Fruit fly (Drosophila melanogaster) whole organism, embryonic: ENCODE results near the gene CG13074.

Experiments
- Antp ChIP-seq: fragments of 200-800 bp; sonication (Bioruptor generic); optimal IDR thresholded peaks from 3 replicates; lab custom pipeline; 2016; ENCODE audit warnings: missing biosample characterization, missing genetic modification characterization
- CG10366 ChIP-seq: fragments of 200-800 bp; sonication (Bioruptor generic); IDR thresholded peaks from 2 replicates; pipeline ENCODE4 v1.3.6; 2022; ENCODE audit warnings: missing biosample characterization, missing genetic modification characterization
- CG14441 ChIP-seq: fragments of 200-800 bp; sonication (Bioruptor generic); IDR thresholded peaks from 2 replicates; pipeline ENCODE4 v1.3.6; 2022; ENCODE audit warnings: missing biosample characterization, missing genetic modification characterization
- CG14710 ChIP-seq: fragments of 200-800 bp; sonication (Bioruptor generic); optimal IDR thresholded peaks from 3 replicates; lab custom pipeline; 2019; ENCODE audit warnings: missing biosample characterization, mild to moderate bottlenecking, missing genetic modification characterization, moderate library complexity
- CG1603 ChIP-seq: fragments of 200-800 bp; sonication (Bioruptor generic); optimal IDR thresholded peaks from 2 replicates; lab custom pipeline; 2019; ENCODE audit warnings: missing biosample characterization, mild to moderate bottlenecking, missing genetic modification characterization, moderate library complexity
- CG17186 ChIP-seq: fragments of 200-800 bp; sonication (Bioruptor generic); optimal IDR thresholded peaks from 3 replicates; lab custom pipeline; 2017; ENCODE audit warnings: missing biosample characterization, missing genetic modification reagents, missing genetic modification characterization
- CG31224 ChIP-seq: fragments of 200-800 bp; sonication (Bioruptor generic); IDR thresholded peaks from 2 replicates; pipeline ENCODE4 v1.3.6; 2022; ENCODE audit warnings: missing biosample characterization, missing genetic modification characterization
- CG31388 ChIP-seq: fragments of 200-800 bp; sonication (Bioruptor generic); optimal IDR thresholded peaks from 2 replicates; lab custom pipeline; 2016; ENCODE audit warnings: missing biosample characterization, missing genetic modification characterization
- CG32772 ChIP-seq: fragments of 200-800 bp; sonication (Bioruptor generic); IDR thresholded peaks from 2 replicates; pipeline ENCODE4 v1.3.6; 2022; ENCODE audit warnings: missing biosample characterization, missing genetic modification characterization
- CG34224 ChIP-seq: fragments of 200-800 bp; sonication (Bioruptor generic); IDR thresholded peaks from 3 replicates; pipeline ENCODE4 v1.3.6; 2022; ENCODE audit warnings: missing biosample characterization, missing genetic modification characterization; ENCODE audit not compliant: partially characterized antibody
- CG3726 ChIP-seq: fragments of 200-800 bp; sonication (Bioruptor generic); IDR thresholded peaks from 3 replicates; pipeline ENCODE4, ENCODE4 v1.3.6; 2022; ENCODE audit warnings: missing biosample characterization, missing genetic modification characterization
- CG43689 ChIP-seq: fragments of 200-800 bp; sonication (Bioruptor generic); IDR thresholded peaks from 2 replicates; pipeline ENCODE4 v1.3.6; 2022; ENCODE audit warnings: missing biosample characterization, missing genetic modification characterization
- CG5245 ChIP-seq: fragments of 200-800 bp; sonication (Bioruptor generic); optimal IDR thresholded peaks from 3 replicates; lab custom pipeline; 2016; ENCODE audit warnings: missing biosample characterization, missing genetic modification characterization
- CG7271 ChIP-seq: fragments of 200-800 bp; sonication (Bioruptor generic); optimal IDR thresholded peaks from 2 replicates; lab custom pipeline; 2018; ENCODE audit warnings: missing biosample characterization, mild to moderate bottlenecking, missing genetic modification characterization, moderate library complexity
- CG7357 ChIP-seq: fragments of 200-800 bp; sonication (Bioruptor generic); IDR thresholded peaks from 3 replicates; pipeline ENCODE4 v1.3.6; 2022; ENCODE audit warnings: missing biosample characterization, missing genetic modification characterization
- CG7928 ChIP-seq: fragments of 200-800 bp; sonication (Bioruptor generic); optimal IDR thresholded peaks from 2 replicates; lab custom pipeline; 2017; ENCODE audit warnings: missing biosample characterization, mild to moderate bottlenecking, missing genetic modification characterization
- CG8290 ChIP-seq, 3 experiments: fragments of 200-800 bp; sonication (Bioruptor generic); optimal IDR thresholded peaks; 2 replicates each; lab custom pipeline; 2016 to 2019; ENCODE audit warnings: missing biosample characterization in 3 of 3, missing genetic modification characterization in 3 of 3, mild to moderate bottlenecking in 2 of 3, moderate library complexity in 1 of 3
- Camta ChIP-seq: fragments of 200-800 bp; sonication (Bioruptor generic); optimal IDR thresholded peaks from 2 replicates; lab custom pipeline; 2016; ENCODE audit warnings: missing biosample characterization, missing genetic modification characterization
- Dfd ChIP-seq, 2 experiments: fragments of >200 bp; optimal IDR thresholded peaks; 2 replicates each; lab custom pipeline; 2017; ENCODE audit warnings: missing biosample characterization in 2 of 2, missing genetic modification characterization in 2 of 2
- Dp ChIP-seq: fragments of 200-800 bp; sonication (Bioruptor generic); optimal IDR thresholded peaks from 2 replicates; lab custom pipeline; 2018; ENCODE audit warnings: missing biosample characterization, mild to moderate bottlenecking, missing genetic modification characterization, moderate library complexity
- Dref ChIP-seq: fragments of 200-800 bp; sonication (Bioruptor generic); IDR thresholded peaks from 2 replicates; pipeline ENCODE4 v1.3.6; 2022; ENCODE audit warnings: missing biosample characterization, missing genetic modification characterization
- E2f2 ChIP-seq: fragments of 200-800 bp; sonication (Bioruptor generic); IDR thresholded peaks from 2 replicates; pipeline ENCODE4 v1.3.6; 2022; ENCODE audit warnings: missing biosample characterization, missing genetic modification characterization
- GATAe ChIP-seq: fragments of 200-800 bp; sonication (Bioruptor generic); conservative IDR thresholded peaks from 2 replicates; pipeline ENCODE4 v1.3.6; 2022; ENCODE audit warnings: missing biosample characterization, missing genetic modification characterization
- HmgZ ChIP-seq: fragments of 200-800 bp; sonication (Bioruptor generic); optimal IDR thresholded peaks from 2 replicates; lab custom pipeline; 2018; ENCODE audit warnings: missing biosample characterization, mild to moderate bottlenecking, missing genetic modification characterization
- Kr ChIP-seq: fragments of 200-800 bp; sonication (Bioruptor generic); optimal IDR thresholded peaks from 2 replicates; lab custom pipeline; 2017; ENCODE audit warnings: missing biosample characterization, mild to moderate bottlenecking, missing genetic modification characterization
- Max ChIP-seq: fragments of 200-800 bp; sonication (Bioruptor generic); optimal IDR thresholded peaks from 2 replicates; lab custom pipeline; 2016; ENCODE audit warnings: missing biosample characterization, mild to moderate bottlenecking, missing genetic modification characterization
- Pdp1 ChIP-seq, 2 experiments: fragments of 200-800 bp; sonication (Bioruptor generic); optimal IDR thresholded peaks; 3 replicates each; lab custom pipeline; 2016; ENCODE audit warnings: missing biosample characterization in 2 of 2, missing genetic modification characterization in 2 of 2, mild to moderate bottlenecking in 1 of 2, moderate library complexity in 1 of 2
- Rfx ChIP-seq: fragments of 200-800 bp; sonication (Bioruptor generic); IDR thresholded peaks from 2 replicates; pipeline ENCODE4 v1.3.6; 2022; ENCODE audit warnings: missing biosample characterization, missing genetic modification characterization
- Six4 ChIP-seq: fragments of 200-800 bp; sonication (Bioruptor generic); optimal IDR thresholded peaks from 2 replicates; lab custom pipeline; 2016; ENCODE audit warnings: missing biosample characterization, missing genetic modification characterization
- Sox100B ChIP-seq: fragments of 200-800 bp; sonication (Bioruptor generic); optimal IDR thresholded peaks from 3 replicates; lab custom pipeline; 2018; ENCODE audit warnings: missing biosample characterization, mild to moderate bottlenecking, missing genetic modification characterization
- Xrp1 ChIP-seq: fragments of 200-800 bp; sonication (Bioruptor generic); IDR thresholded peaks from 2 replicates; pipeline ENCODE4 v1.3.6; 2022; ENCODE audit warnings: missing biosample characterization, missing genetic modification characterization
- ato ChIP-seq: fragments of 200-800 bp; sonication (Bioruptor generic); IDR thresholded peaks from 2 replicates; pipeline ENCODE4 v1.3.6; 2022; ENCODE audit warnings: missing biosample characterization, missing genetic modification characterization; ENCODE audit not compliant: partially characterized antibody
- bbx ChIP-seq: fragments of 200-800 bp; sonication (Bioruptor generic); IDR thresholded peaks from 2 replicates; pipeline ENCODE4 v1.3.6; 2022; ENCODE audit warnings: missing biosample characterization, missing genetic modification characterization; ENCODE audit not compliant: partially characterized antibody
- corto ChIP-seq: fragments of 200-800 bp; sonication (Bioruptor generic); optimal IDR thresholded peaks from 2 replicates; lab custom pipeline; 2016; ENCODE audit warnings: missing biosample characterization, mild to moderate bottlenecking, missing genetic modification characterization, moderate library complexity
- crp ChIP-seq, 2 experiments: fragments of 200-800 bp; sonication (Bioruptor generic); optimal IDR thresholded peaks; 2 replicates in 1 of 2; 3 replicates in 1 of 2; lab custom pipeline; 2017; ENCODE audit warnings: missing biosample characterization in 2 of 2, missing genetic modification characterization in 2 of 2, mild to moderate bottlenecking in 1 of 2, moderate library complexity in 1 of 2
- fu2 ChIP-seq: fragments of 200-800 bp; sonication (Bioruptor generic); optimal IDR thresholded peaks from 2 replicates; lab custom pipeline; 2016; ENCODE audit warnings: missing biosample characterization, missing genetic modification characterization
- gcm ChIP-seq: fragments of 200-800 bp; sonication (Bioruptor generic); optimal IDR thresholded peaks from 2 replicates; lab custom pipeline; 2019; ENCODE audit warnings: missing biosample characterization, mild to moderate bottlenecking, missing genetic modification characterization, moderate library complexity
- gsb ChIP-seq: fragments of 200-800 bp; sonication (Bioruptor generic); IDR thresholded peaks from 2 replicates; pipeline ENCODE4 v1.3.6; 2022; ENCODE audit warnings: missing biosample characterization, missing genetic modification characterization
- ham ChIP-seq: fragments of 200-800 bp; sonication (Bioruptor generic); IDR thresholded peaks from 2 replicates; pipeline ENCODE4 v1.3.6; 2022; ENCODE audit warnings: missing biosample characterization, missing genetic modification characterization
- insv ChIP-seq, 2 experiments: fragments of 200-800 bp; sonication (Bioruptor generic); optimal IDR thresholded peaks; 3 replicates each; lab custom pipeline; 2016 to 2018; ENCODE audit warnings: missing biosample characterization in 2 of 2, missing genetic modification characterization in 2 of 2
- pnt ChIP-seq: fragments of 200-800 bp; sonication (Bioruptor generic); optimal IDR thresholded peaks from 3 replicates; lab custom pipeline; 2016; ENCODE audit warnings: missing biosample characterization, missing genetic modification characterization
- pum ChIP-seq: fragments of 200-800 bp; sonication (Bioruptor generic); optimal IDR thresholded peaks from 2 replicates; lab custom pipeline; 2016; ENCODE audit warnings: missing biosample characterization, missing genetic modification characterization
- salm ChIP-seq: fragments of 200-800 bp; sonication (Bioruptor generic); optimal IDR thresholded peaks from 2 replicates; lab custom pipeline; 2018; ENCODE audit warnings: missing biosample characterization, mild to moderate bottlenecking, missing genetic modification characterization
- sd ChIP-seq: fragments of 200-800 bp; sonication (Bioruptor generic); optimal IDR thresholded peaks from 3 replicates; lab custom pipeline; 2018; ENCODE audit warnings: missing biosample characterization, mild to moderate bottlenecking, missing genetic modification characterization, moderate library complexity
- sqz ChIP-seq: fragments of 200-800 bp; sonication (Bioruptor generic); optimal IDR thresholded peaks from 3 replicates; lab custom pipeline; 2018; ENCODE audit warnings: missing biosample characterization, mild to moderate bottlenecking, missing genetic modification characterization
- sr ChIP-seq: fragments of 200-800 bp; sonication (Bioruptor generic); IDR thresholded peaks from 3 replicates; pipeline ENCODE4 v1.3.6; 2022; ENCODE audit warnings: missing biosample characterization, missing genetic modification characterization
- ssp ChIP-seq: fragments of 200-800 bp; sonication (Bioruptor generic); IDR thresholded peaks from 2 replicates; pipeline ENCODE4 v1.3.6; 2022; ENCODE audit warnings: missing biosample characterization, missing genetic modification characterization
- tap ChIP-seq: fragments of 200-800 bp; optimal IDR thresholded peaks from 3 replicates; lab custom pipeline; 2019; ENCODE audit warnings: missing biosample characterization, mild to moderate bottlenecking, missing genetic modification characterization, moderate library complexity
- vfl ChIP-seq: fragments of 200-800 bp; sonication (Bioruptor generic); optimal IDR thresholded peaks from 2 replicates; lab custom pipeline; 2016; ENCODE audit warnings: missing biosample characterization, missing genetic modification characterization
- vvl ChIP-seq: fragments of 200-800 bp; sonication (Bioruptor generic); IDR thresholded peaks from 2 replicates; pipeline ENCODE4 v1.3.6; 2022; ENCODE audit warnings: missing biosample characterization, missing genetic modification characterization

Gene CG13074

DNA sequence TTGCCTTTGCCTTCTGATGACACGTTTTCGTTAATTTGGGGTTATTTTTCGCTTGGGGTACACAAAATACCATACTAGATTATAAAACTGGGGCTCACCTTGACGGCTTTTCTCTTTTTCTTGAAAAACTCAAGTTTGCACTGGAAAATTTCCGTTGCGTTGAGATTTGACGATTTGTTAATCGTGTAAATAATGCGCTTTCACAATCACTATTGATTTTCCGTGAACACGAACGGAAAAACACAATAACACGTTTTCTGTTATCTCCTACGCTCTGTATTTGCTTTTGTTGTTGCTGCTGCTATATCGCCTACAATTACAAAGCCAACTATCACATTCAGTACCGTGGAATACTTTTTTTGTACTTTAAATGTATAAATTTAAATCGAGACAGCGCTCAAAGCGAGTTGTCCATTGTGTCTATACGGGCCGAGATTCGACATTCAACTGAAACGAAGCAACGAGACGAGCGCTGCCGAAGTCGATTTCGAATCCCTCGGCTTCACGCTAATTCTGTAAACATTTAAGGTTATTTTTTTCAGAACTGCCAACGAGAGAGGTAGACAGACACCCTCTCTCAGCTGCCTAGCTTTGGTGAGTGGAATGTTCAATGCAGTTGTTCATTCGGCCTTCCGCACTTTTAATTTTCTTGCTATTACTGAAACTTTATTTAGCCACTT lies 50.8 kb downstream of the CG13074 start:
- TF ChIP-seq Six4 (GFP tag; lab: Kevin White, UChicago) (no peak), GATAe (GFP tag; lab: Robert Waterston, UW) (no peak), CG3726 (no peak), CG7357 (no peak), Kr (GFP tag; lab: Kevin White, UChicago) (no peak), Sox100B (GFP tag; lab: Kevin White, UChicago) (no peak), CG32772 (GFP tag; lab: Robert Waterston, UW) (peak; percentile 6; the same call in 1 of the 2 replicates), Xrp1 (no peak; the same call in 1 of the 2 replicates), CG31388 (GFP tag; lab: Kevin White, UChicago) (no peak), CG1603 (tag; lab: Kevin White, UChicago) (peak; percentile 19), vfl (GFP tag; lab: Kevin White, UChicago) (no peak), CG17186 (GFP tag; lab: Kevin White, UChicago) (no peak), CG10366 (GFP tag; lab: Robert Waterston, UW) (no peak), Max (GFP tag; lab: Kevin White, UChicago) (no peak), corto (GFP tag; lab: Kevin White, UChicago) (no peak), vvl (GFP tag; lab: Robert Waterston, UW) (no peak; the same call in 1 of the 2 replicates), HmgZ (tag; lab: Kevin White, UChicago) (peak; percentile 78), CG31224 (GFP tag; lab: Robert Waterston, UW) (no peak), fu2 (GFP tag; lab: Kevin White, UChicago) (no peak), CG43689 (no peak), Dfd (GFP tag; optimal IDR thresholded peaks at IDR 0.05; lab: Kevin White, UChicago) (no peak), ato (GFP tag; lab: Robert Waterston, UW) (0 out of 2 replicates have a peak, but pooled peaks have one; percentile 24), CG7271 (no peak), E2f2 (GFP tag; lab: Robert Waterston, UW) (no peak), Antp (GFP tag; lab: Kevin White, UChicago) (no peak), crp (GFP tag; optimal IDR thresholded peaks at IDR 0.05; lab: Kevin White, UChicago) (no peak), pum (GFP tag; lab: Kevin White, UChicago) (no peak), insv (GFP tag; optimal IDR thresholded peaks at IDR 0.05; lab: Kevin White, UChicago) (no peak), tap (tag; lab: Kevin White, UChicago) (peak; percentile 52), Pdp1 (GFP tag; optimal IDR thresholded peaks at IDR 0.05; lab: Kevin White, UChicago) (no peak), Camta (GFP tag; lab: Kevin White, UChicago) (no peak), sr (no peak), Dref (GFP tag; lab: Robert Waterston, UW) (no peak), gcm (no peak), CG34224 (peak; percentile 54), sd (tag; lab: Kevin White, UChicago) (peak; percentile 89), ssp (no peak), CG7928 (GFP tag; lab: Kevin White, UChicago) (no peak), Rfx (GFP tag; lab: Robert Waterston, UW) (peak; percentile 63), pnt (GFP tag; lab: Kevin White, UChicago) (no peak), Dp (GFP tag; lab: Kevin White, UChicago) (no peak), CG14441 (GFP tag; lab: Robert Waterston, UW) (peak; percentile 36; the same call in 1 of the 2 replicates), CG5245 (GFP tag; lab: Kevin White, UChicago) (no peak), gsb (GFP tag; lab: Robert Waterston, UW) (no peak), CG8290 (GFP tag; optimal IDR thresholded peaks at IDR 0.05; lab: Kevin White, UChicago) (no peak), CG8290 (tag; optimal IDR thresholded peaks at IDR 0.05; lab: Kevin White, UChicago) (peak; percentile 30 to 84), bbx (GFP tag; lab: Robert Waterston, UW) (peak; percentile 58; the same call in 1 of the 2 replicates), sqz (peak; percentile 86), salm (no peak), ham (GFP tag; lab: Robert Waterston, UW) (no peak), CG14710 (no peak)
